Fruit fly (Drosophila melanogaster) whole organism, adult: ENCODE measurements around the gene Osi4.

Experiments
- CG11617 ChIP-seq: fragments of 200-800 bp; sonication (Bioruptor generic); optimal IDR thresholded peaks from 2 replicates; lab custom pipeline; 2017; ENCODE audit warnings: mild to moderate bottlenecking, missing biosample characterization, missing genetic modification reagents, missing genetic modification characterization
- CG12768 ChIP-seq: fragments of 200-800 bp; sonication (Bioruptor generic); optimal IDR thresholded peaks from 2 replicates; lab custom pipeline; 2017; ENCODE audit warnings: missing biosample characterization, missing genetic modification characterization, mild to moderate bottlenecking, moderate library complexity, missing genetic modification reagents
- CG14711 ChIP-seq: fragments of 200-800 bp; sonication (Bioruptor generic); optimal IDR thresholded peaks from 2 replicates; lab custom pipeline; 2018; ENCODE audit warnings: missing biosample characterization, mild to moderate bottlenecking, missing genetic modification characterization, moderate library complexity
- CG1620 ChIP-seq: fragments of 200-800 bp; sonication (Bioruptor generic); optimal IDR thresholded peaks from 2 replicates; lab custom pipeline; 2016; ENCODE audit warnings: missing biosample characterization, missing genetic modification characterization
- CG33017 ChIP-seq: fragments of 200-800 bp; sonication (Bioruptor generic); optimal IDR thresholded peaks from 2 replicates; lab custom pipeline; 2018; ENCODE audit warnings: missing biosample characterization, mild to moderate bottlenecking, missing genetic modification characterization, moderate library complexity
- CG5204 ChIP-seq: fragments of 200-800 bp; sonication (Bioruptor generic); optimal IDR thresholded peaks from 2 replicates; lab custom pipeline; 2016; ENCODE audit warnings: missing biosample characterization, missing genetic modification characterization
- CG7045 ChIP-seq: fragments of 200-800 bp; sonication (Bioruptor generic); optimal IDR thresholded peaks from 2 replicates; lab custom pipeline; 2017; ENCODE audit warnings: missing biosample characterization, mild to moderate bottlenecking, missing genetic modification characterization
- CG7101 ChIP-seq: fragments of 200-800 bp; sonication (Bioruptor generic); optimal IDR thresholded peaks from 2 replicates; lab custom pipeline; 2018; ENCODE audit warnings: missing biosample characterization, mild to moderate bottlenecking, missing genetic modification characterization, moderate library complexity
- Clk ChIP-seq: fragments of 200-800 bp; sonication (Bioruptor generic); optimal IDR thresholded peaks from 2 replicates; lab custom pipeline; 2017; ENCODE audit warnings: missing biosample characterization, missing genetic modification characterization
- Crg-1 ChIP-seq: fragments of 200-800 bp; sonication (Bioruptor generic); optimal IDR thresholded peaks from 2 replicates; lab custom pipeline; 2016; ENCODE audit warnings: missing biosample characterization, missing genetic modification characterization
- Hr96 ChIP-seq: fragments of 200-800 bp; sonication (Bioruptor generic); optimal IDR thresholded peaks from 2 replicates; lab custom pipeline; 2016; ENCODE audit warnings: missing biosample characterization, missing genetic modification characterization
- Mnt ChIP-seq: fragments of 200-800 bp; sonication (Bioruptor generic); optimal IDR thresholded peaks from 2 replicates; lab custom pipeline; 2016; ENCODE audit warnings: missing biosample characterization, mild to moderate bottlenecking, missing genetic modification characterization
- bab1 ChIP-seq: fragments of 200-800 bp; sonication (Bioruptor generic); optimal IDR thresholded peaks from 3 replicates; lab custom pipeline; 2019; ENCODE audit warnings: missing biosample characterization, mild to moderate bottlenecking, missing genetic modification characterization, moderate library complexity
- cic ChIP-seq: fragments of 200-800 bp; sonication (Bioruptor generic); optimal IDR thresholded peaks from 2 replicates; lab custom pipeline; 2017; ENCODE audit warnings: missing biosample characterization, mild to moderate bottlenecking, missing genetic modification characterization, moderate library complexity
- cnc ChIP-seq, 2 experiments: fragments of >200 bp; optimal IDR thresholded peaks; 2 replicates each; lab custom pipeline; 2017
- kay ChIP-seq: fragments of 200-800 bp; sonication (Bioruptor generic); peaks from one replicate; lab custom pipeline; 2016; ENCODE audit warnings: missing biosample characterization, missing genetic modification characterization, borderline replicate concordance
- ovo ChIP-seq: fragments of 200-800 bp; sonication (Bioruptor generic); optimal IDR thresholded peaks from 2 replicates; lab custom pipeline; 2016; ENCODE audit warnings: missing biosample characterization, missing genetic modification characterization
- pad ChIP-seq: fragments of 200-800 bp; sonication (Bioruptor generic); optimal IDR thresholded peaks from 3 replicates; lab custom pipeline; 2017; ENCODE audit warnings: missing biosample characterization, missing genetic modification characterization, mild to moderate bottlenecking, moderate library complexity, missing genetic modification reagents
- tj ChIP-seq: fragments of 200-800 bp; sonication (Bioruptor generic); optimal IDR thresholded peaks from 3 replicates; lab custom pipeline; 2017; ENCODE audit warnings: missing biosample characterization, mild to moderate bottlenecking, missing genetic modification characterization, moderate library complexity
- toe ChIP-seq: fragments of 200-800 bp; sonication (Bioruptor generic); optimal IDR thresholded peaks from 2 replicates; lab custom pipeline; 2016; ENCODE audit warnings: missing biosample characterization, missing genetic modification characterization

The Osi4 gene

DNA sequence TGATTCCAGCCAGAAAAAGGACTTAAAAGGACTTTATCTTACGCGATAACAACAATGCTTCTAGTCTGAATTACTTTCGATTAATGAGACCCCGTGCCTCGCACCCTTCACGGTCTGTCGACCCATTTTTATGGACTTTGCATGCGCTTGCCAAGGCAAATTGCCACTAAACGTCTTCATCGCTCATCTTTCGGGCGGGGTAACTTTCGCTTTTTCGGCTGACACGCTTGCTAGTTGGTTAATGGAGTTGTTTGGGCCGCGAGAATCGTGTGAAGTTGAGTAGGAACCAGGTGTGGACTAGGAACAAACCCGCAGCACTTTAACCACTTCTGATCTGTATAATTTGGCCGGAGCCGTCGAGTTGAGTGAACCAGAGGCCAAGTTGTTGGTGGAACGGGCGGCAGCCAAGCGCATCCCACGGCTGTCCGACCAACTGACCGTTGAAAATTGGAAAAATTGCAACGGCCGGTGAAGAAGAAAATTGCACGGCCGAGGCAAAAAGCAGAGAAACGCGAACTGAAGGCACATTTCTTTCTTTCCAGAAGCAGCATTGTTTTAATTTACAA is 5.5 kb upstream of the Osi4 start, which contains the start of gene Osi5:
Gene Osi5 (plus strand): TSS at position 516 of the 566 bp plus-strand sequence.
- TF ChIP-seq tj (GFP tag; lab: Kevin White, UChicago) (no peak), Crg-1 (GFP tag; lab: Kevin White, UChicago) (no peak), CG11617 (GFP tag; lab: Kevin White, UChicago) (no peak), ovo (no peak), Hr96 (no peak), Mnt (GFP tag; lab: Kevin White, UChicago) (no peak), CG1620 (GFP tag; lab: Kevin White, UChicago) (no peak), CG5204 (GFP tag; lab: Kevin White, UChicago) (no peak), CG7045 (GFP tag; lab: Kevin White, UChicago) (no peak), CG14711 (no peak), toe (GFP tag; lab: Kevin White, UChicago) (no peak), bab1 (GFP tag; lab: Kevin White, UChicago) (no peak)

DNA sequence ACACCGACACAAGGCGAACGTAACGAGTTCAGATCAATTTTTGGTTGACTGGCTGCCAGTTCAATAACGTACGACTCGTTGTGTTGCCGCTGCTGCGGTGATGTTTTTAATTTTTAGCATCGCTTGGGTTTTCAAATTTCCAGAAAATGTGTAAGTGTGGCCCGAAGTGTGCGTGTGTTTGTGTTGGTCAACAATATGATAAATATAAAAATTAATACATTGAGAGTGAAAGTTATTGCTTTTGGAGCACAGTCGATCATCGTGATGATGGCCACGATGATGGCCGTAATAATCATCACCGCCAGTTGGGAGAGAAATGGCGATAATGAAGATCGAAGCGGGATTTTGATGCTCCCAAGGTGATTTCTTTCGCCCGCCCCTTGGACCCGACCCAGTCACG is 4.6 kb upstream of the Osi4 start:
- TF ChIP-seq tj (GFP tag; lab: Kevin White, UChicago): no peak

DNA sequence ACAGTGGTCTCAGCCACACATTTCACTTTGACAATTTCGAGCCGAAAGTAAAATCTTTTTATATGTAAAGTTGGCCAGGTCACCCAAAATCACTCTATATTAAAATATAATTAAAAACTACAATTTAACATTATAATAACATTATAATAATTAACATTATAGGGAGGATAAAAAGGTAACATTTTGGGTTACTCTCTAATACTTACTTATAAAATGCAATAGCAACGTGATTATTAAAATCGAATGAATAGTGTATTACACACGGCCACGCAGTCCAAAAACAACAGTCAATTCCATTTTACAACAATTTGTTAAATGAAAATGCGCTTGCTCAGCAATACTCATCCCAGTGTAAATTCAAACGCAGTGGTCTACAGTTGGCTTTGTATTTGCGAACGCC is 538 bp upstream of the Osi4 start:
- TF ChIP-seq Clk (GFP tag; lab: Kevin White, UChicago) (no peak), CG14711 (no peak), CG33017 (no peak), CG11617 (GFP tag; lab: Kevin White, UChicago) (no peak), kay (no peak), cnc (optimal IDR thresholded peaks at IDR 0.05; lab: Kevin White, UChicago) (no peak), pad (GFP tag; lab: Kevin White, UChicago) (no peak), toe (GFP tag; lab: Kevin White, UChicago) (no peak)

DNA sequence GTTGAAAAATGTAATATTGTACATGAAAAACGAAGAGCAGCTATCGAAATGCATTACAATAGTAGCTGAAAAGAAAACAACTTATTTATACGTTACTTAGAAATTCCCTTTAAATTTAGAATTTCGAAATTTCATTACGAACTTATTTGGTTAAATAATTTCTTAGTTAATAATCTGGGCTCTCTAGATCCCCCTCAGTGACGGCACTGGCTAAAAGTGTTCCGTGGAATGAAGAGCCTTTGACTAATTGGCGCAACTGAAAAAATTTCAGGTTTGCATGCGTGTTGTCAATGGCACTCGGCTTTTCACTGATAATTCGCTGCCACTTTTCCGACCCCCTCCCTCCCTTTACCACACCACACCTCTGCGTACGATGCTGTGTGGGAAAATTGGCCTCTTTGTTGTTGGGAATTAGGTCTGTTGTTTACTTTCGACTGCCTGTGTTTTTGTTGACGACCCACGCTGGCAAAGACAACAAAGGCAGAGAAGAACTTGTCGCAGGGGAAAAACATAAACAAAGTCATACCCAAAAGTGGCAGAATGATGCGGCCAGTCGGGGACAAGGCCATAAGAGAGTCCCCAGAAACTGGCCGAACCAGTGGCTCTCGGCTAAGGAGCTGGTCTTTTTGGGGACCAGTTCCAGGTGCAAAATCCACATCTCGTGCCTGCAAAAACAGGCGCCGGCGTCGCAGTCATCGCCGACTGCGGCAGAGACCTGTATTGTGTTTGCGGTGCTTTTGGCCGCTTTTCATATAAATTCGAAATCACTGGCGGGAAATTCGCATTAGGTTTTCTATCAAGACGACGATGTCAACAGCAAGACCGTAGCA is 6.3 kb downstream of the Osi4 start, which contains the start of gene Osi3:
Gene Osi3 (plus strand): TSS at position 780 of the 830 bp plus-strand sequence.
- no peak for TF ChIP-seq Mnt (GFP tag; lab: Kevin White, UChicago)
- no peak for TF ChIP-seq pad (GFP tag; lab: Kevin White, UChicago)
- no peak for TF ChIP-seq Crg-1 (GFP tag; lab: Kevin White, UChicago)
- TF ChIP-seq CG14711: no peak
- no peak for TF ChIP-seq ovo
- TF ChIP-seq tj (GFP tag; lab: Kevin White, UChicago): no peak
- TF ChIP-seq CG11617 (GFP tag; lab: Kevin White, UChicago): no peak
- TF ChIP-seq CG7045 (GFP tag; lab: Kevin White, UChicago): no peak
- TF ChIP-seq CG5204 (GFP tag; lab: Kevin White, UChicago): no peak
- TF ChIP-seq cic: no peak
- no peak for TF ChIP-seq Hr96
- TF ChIP-seq cnc (optimal IDR thresholded peaks at IDR 0.05; lab: Kevin White, UChicago): no peak
- no peak for TF ChIP-seq CG33017
- TF ChIP-seq CG7101: no peak
- TF ChIP-seq CG12768 (GFP tag; lab: Kevin White, UChicago): no peak
- no peak for TF ChIP-seq kay
- TF ChIP-seq bab1 (GFP tag; lab: Kevin White, UChicago): no peak
- no peak for TF ChIP-seq Clk (GFP tag; lab: Kevin White, UChicago)
- no peak for TF ChIP-seq toe (GFP tag; lab: Kevin White, UChicago)

DNA sequence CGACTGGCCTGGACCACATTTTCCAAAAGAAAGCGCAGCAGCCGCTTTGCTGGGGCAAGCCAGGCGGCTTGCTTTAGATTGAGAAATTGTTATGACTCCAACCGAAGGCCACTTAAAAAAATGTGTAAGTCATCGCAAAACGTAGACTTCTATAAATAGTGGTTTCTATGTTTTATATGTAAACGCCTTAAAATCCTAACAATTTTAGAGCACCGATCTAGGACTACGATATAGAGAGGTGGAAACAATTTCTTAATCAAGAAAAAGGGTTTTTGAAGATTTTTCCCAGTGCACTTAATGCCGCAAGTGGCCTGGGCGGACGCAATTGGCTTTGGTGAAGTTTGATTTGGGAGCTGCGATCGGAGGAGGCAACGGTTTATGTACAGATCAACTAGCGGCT is 7.4 kb downstream of the Osi4 start:
- no peak for TF ChIP-seq pad (GFP tag; lab: Kevin White, UChicago)
- TF ChIP-seq Crg-1 (GFP tag; lab: Kevin White, UChicago): no peak
- no peak for TF ChIP-seq Clk (GFP tag; lab: Kevin White, UChicago)
- TF ChIP-seq cnc (optimal IDR thresholded peaks at IDR 0.05; lab: Kevin White, UChicago): no peak
- TF ChIP-seq kay: no peak
- TF ChIP-seq tj (GFP tag; lab: Kevin White, UChicago): no peak
- TF ChIP-seq CG7101: no peak
- no peak for TF ChIP-seq CG5204 (GFP tag; lab: Kevin White, UChicago)
- TF ChIP-seq toe (GFP tag; lab: Kevin White, UChicago): no peak
- TF ChIP-seq CG14711: no peak
- no peak for TF ChIP-seq CG7045 (GFP tag; lab: Kevin White, UChicago)
- TF ChIP-seq bab1 (GFP tag; lab: Kevin White, UChicago): no peak
- no peak for TF ChIP-seq CG12768 (GFP tag; lab: Kevin White, UChicago)
- no peak for TF ChIP-seq CG1620 (GFP tag; lab: Kevin White, UChicago)
- no peak for TF ChIP-seq Mnt (GFP tag; lab: Kevin White, UChicago)
- no peak for TF ChIP-seq CG11617 (GFP tag; lab: Kevin White, UChicago)
- no peak for TF ChIP-seq CG33017
- no peak for TF ChIP-seq ovo

DNA sequence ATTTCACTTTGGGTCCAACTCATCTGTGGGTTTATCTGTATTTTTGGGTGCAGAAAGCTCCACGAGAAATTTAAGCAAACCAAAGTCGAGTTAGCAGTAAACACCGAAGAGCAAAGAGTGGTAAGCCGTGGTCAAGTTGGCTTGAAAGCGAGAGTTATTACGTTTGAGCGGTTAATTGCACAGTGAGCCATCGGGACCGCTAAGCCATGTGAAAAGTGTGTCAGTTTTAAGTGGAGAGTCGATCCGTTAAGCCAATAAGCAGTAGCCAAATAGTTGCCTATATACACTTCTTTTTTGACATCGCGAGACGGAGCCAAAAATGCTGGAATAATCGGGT is 10.6 kb downstream of the Osi4 start:
- no peak for TF ChIP-seq Hr96
- TF ChIP-seq pad (GFP tag; lab: Kevin White, UChicago): no peak
- TF ChIP-seq tj (GFP tag; lab: Kevin White, UChicago): no peak
- TF ChIP-seq CG5204 (GFP tag; lab: Kevin White, UChicago): no peak
